Fruit fly (Drosophila melanogaster): ENCODE results near the gene CG5989.
A peak's percentile ranks its signal among the peaks of the same experiment; 100 is the strongest.

Gene CG5989

dm6 chr3L:8628964-8629363 lies 25.0 kb upstream of the CG5989 start (continued):
- TF ChIP-seq gro (GFP tag; optimal IDR thresholded peaks at IDR 0.05) (no peak), Hmx (GFP tag; optimal IDR thresholded peaks at IDR 0.05) (no peak), bigmax (GFP tag; optimal IDR thresholded peaks at IDR 0.05) (no peak), CG8765 (GFP tag; IDR thresholded peaks at IDR 0.05) (no peak), CG12071 (GFP tag; optimal IDR thresholded peaks at IDR 0.05) (no peak), sd (tag; optimal IDR thresholded peaks at IDR 0.05) (no peak), gcm2 (GFP tag; optimal IDR thresholded peaks at IDR 0.05) (no peak), vnd (GFP tag; IDR thresholded peaks at IDR 0.05; ENCODE audit: partially characterized antibody) (no peak), Asciz (GFP tag; optimal IDR thresholded peaks at IDR 0.05) (peak; percentile 49), CG14050 (GFP tag; IDR thresholded peaks at IDR 0.05) (peak; percentile 33; the same call in 1 of the 3 replicates), chif (GFP tag; optimal IDR thresholded peaks at IDR 0.05) (no peak), tap (tag; optimal IDR thresholded peaks at IDR 0.05) (peak; percentile 58), psq (GFP tag; optimal IDR thresholded peaks at IDR 0.05) (no peak), Ets65A (GFP tag) (no peak), CG13424 (tag; optimal IDR thresholded peaks at IDR 0.05) (peak; percentile 77), CG7357 (GFP tag; IDR thresholded peaks at IDR 0.05) (peak; percentile 59), bowl (GFP tag; IDR thresholded peaks at IDR 0.05) (no peak), CG10959 (GFP tag; IDR thresholded peaks at IDR 0.05) (peak; percentile 38; the same call in 1 of the 2 replicates), Usf (GFP tag; optimal IDR thresholded peaks at IDR 0.05) (no peak), Neu2 (GFP tag; optimal IDR thresholded peaks at IDR 0.05; ENCODE audit: borderline replicate concordance) (no peak), sna (GFP tag; IDR thresholded peaks at IDR 0.05; ENCODE audit: partially characterized antibody) (no peak), mam (GFP tag; optimal IDR thresholded peaks at IDR 0.05) (no peak), CG2202 (tag; optimal IDR thresholded peaks at IDR 0.05) (peak; percentile 13), ab (GFP tag; optimal IDR thresholded peaks at IDR 0.05) (no peak), cato (GFP tag; optimal IDR thresholded peaks at IDR 0.05; ENCODE audit: borderline replicate concordance) (no peak), fd96Cb (tag; optimal IDR thresholded peaks at IDR 0.05) (peak; percentile 64), corto (GFP tag; optimal IDR thresholded peaks at IDR 0.05) (no peak), CG31365 (tag; optimal IDR thresholded peaks at IDR 0.05) (no peak), CG10274 (GFP tag; optimal IDR thresholded peaks at IDR 0.05) (no peak), Hand (GFP tag; optimal IDR thresholded peaks at IDR 0.05) (no peak), CG13287 (GFP tag; IDR thresholded peaks at IDR 0.05; ENCODE audit: partially characterized antibody) (no peak), Bgb (GFP tag; IDR thresholded peaks at IDR 0.05; ENCODE audit: partially characterized antibody) (no peak), CG30020 (tag; optimal IDR thresholded peaks at IDR 0.05) (no peak), CG18619 (GFP tag; optimal IDR thresholded peaks at IDR 0.05) (no peak), dati (GFP tag; IDR thresholded peaks at IDR 0.05) (no peak), gsb-n (tag; optimal IDR thresholded peaks at IDR 0.05) (peak; percentile 51), Sox102F (GFP tag; optimal IDR thresholded peaks at IDR 0.05) (peak; percentile 68), CG17359 (tag; optimal IDR thresholded peaks at IDR 0.05) (peak; percentile 65), ems (GFP tag; optimal IDR thresholded peaks at IDR 0.05) (no peak), Drgx (GFP tag; IDR thresholded peaks at IDR 0.05) (no peak), ewg (GFP tag; optimal IDR thresholded peaks at IDR 0.05) (peak; percentile 21), CG16779 (GFP tag; IDR thresholded peaks at IDR 0.05) (no peak), CG6854 (GFP tag; optimal IDR thresholded peaks at IDR 0.05) (no peak), ara (GFP tag; IDR thresholded peaks at IDR 0.05) (peak; percentile 78; the same call in 1 of the 2 replicates), Awh (GFP tag; IDR thresholded peaks at IDR 0.05) (peak; percentile 77), cwo (GFP tag; optimal IDR thresholded peaks at IDR 0.05) (peak; percentile 37), tx (GFP tag; optimal IDR thresholded peaks at IDR 0.05) (no peak), scrt (GFP tag; optimal IDR thresholded peaks at IDR 0.05) (no peak), her (GFP tag; optimal IDR thresholded peaks at IDR 0.05) (no peak), wor (GFP tag; IDR thresholded peaks at IDR 0.05) (peak; percentile 31; the same call in 1 of the 2 replicates), CG13894 (tag; optimal IDR thresholded peaks at IDR 0.05) (no peak)
